Worm (Caenorhabditis elegans): ENCODE data around the gene rpl-10.

Gene rpl-10

ce11 chrII:8131413-8131966, 12.2 kb upstream of the rpl-10 start:
- TF ChIP-seq klf-2 (GFP tag; conservative IDR thresholded peaks at IDR 0.05), result no peak
- 0 out of 2 replicates have a peak, but pooled peaks have one; percentile 5 for TF ChIP-seq flt-1 (GFP tag; IDR thresholded peaks at IDR 0.05)
- TF ChIP-seq ztf-29 (GFP tag; IDR thresholded peaks at IDR 0.05), result no peak
- TF ChIP-seq cog-1 (tag; optimal IDR thresholded peaks at IDR 0.05), result no peak
- no peak for TF ChIP-seq med-1 (GFP tag; optimal IDR thresholded peaks at IDR 0.05; ENCODE audit: insufficient read depth)
- TF ChIP-seq tab-1 (GFP tag; IDR thresholded peaks at IDR 0.05), result 0 out of 2 replicates have a peak, but pooled peaks have one; percentile 25
- no peak for TF ChIP-seq ztf-23 (GFP tag; IDR thresholded peaks at IDR 0.05)
- TF ChIP-seq T22C8.4 (GFP tag; IDR thresholded peaks at IDR 0.05), result no peak
- TF ChIP-seq ref-1 (GFP tag; conservative IDR thresholded peaks at IDR 0.05), result no peak

- TF ChIP-seq T22C8.4 (GFP tag; IDR thresholded peaks at IDR 0.05) (no peak), cog-1 (tag; optimal IDR thresholded peaks at IDR 0.05) (no peak), ztf-23 (GFP tag; IDR thresholded peaks at IDR 0.05) (no peak)
Observed at ce11 chrII:8135953-8136352, 7.7 kb upstream of the rpl-10 start.

ce11 chrII:8136818-8137217, 6.9 kb upstream of the rpl-10 start, which contains the start of gene ctns-1:
ctns-1 (minus strand) TSS chrII:8136918.
- TF ChIP-seq cog-1 (tag; optimal IDR thresholded peaks at IDR 0.05) (no peak), ref-1 (GFP tag; conservative IDR thresholded peaks at IDR 0.05) (no peak), ztf-23 (GFP tag; IDR thresholded peaks at IDR 0.05) (no peak)

ce11 chrII:8137379-8137778, 6.3 kb upstream of the rpl-10 start:
- TF ChIP-seq ztf-29 (GFP tag; IDR thresholded peaks at IDR 0.05) (no peak), ztf-23 (GFP tag; IDR thresholded peaks at IDR 0.05) (0 out of 2 replicates have a peak, but pooled peaks have one; percentile 32), cog-1 (tag; optimal IDR thresholded peaks at IDR 0.05) (peak; percentile 32), klf-2 (GFP tag; conservative IDR thresholded peaks at IDR 0.05) (no peak)

- TF ChIP-seq tab-1 (GFP tag; IDR thresholded peaks at IDR 0.05) (no peak), klf-2 (GFP tag; conservative IDR thresholded peaks at IDR 0.05) (no peak), cog-1 (tag; optimal IDR thresholded peaks at IDR 0.05) (no peak), ztf-23 (GFP tag; IDR thresholded peaks at IDR 0.05) (no peak), med-1 (GFP tag; optimal IDR thresholded peaks at IDR 0.05; ENCODE audit: insufficient read depth) (no peak), flt-1 (GFP tag; IDR thresholded peaks at IDR 0.05) (no peak)
Observed at ce11 chrII:8138015-8138546, 5.6 kb upstream of the rpl-10 start, which contains the start of gene cdc-48.2. cdc-48.2 (plus strand) TSS chrII:8138496.

- TF ChIP-seq flt-1 (GFP tag; IDR thresholded peaks at IDR 0.05) (no peak), T22C8.4 (GFP tag; IDR thresholded peaks at IDR 0.05) (no peak), cog-1 (tag; optimal IDR thresholded peaks at IDR 0.05) (no peak), ztf-29 (GFP tag; IDR thresholded peaks at IDR 0.05) (no peak), klf-2 (GFP tag; conservative IDR thresholded peaks at IDR 0.05) (no peak)
Observed at ce11 chrII:8141135-8141534, 2.5 kb upstream of the rpl-10 start.

- TF ChIP-seq klf-2 (GFP tag; conservative IDR thresholded peaks at IDR 0.05), result no peak
- no peak for TF ChIP-seq flt-1 (GFP tag; IDR thresholded peaks at IDR 0.05)
- TF ChIP-seq ztf-23 (GFP tag; IDR thresholded peaks at IDR 0.05), result no peak
- TF ChIP-seq T22C8.4 (GFP tag; IDR thresholded peaks at IDR 0.05), result no peak
- no peak for TF ChIP-seq ztf-29 (GFP tag; IDR thresholded peaks at IDR 0.05)
- no peak for TF ChIP-seq med-1 (GFP tag; optimal IDR thresholded peaks at IDR 0.05; ENCODE audit: insufficient read depth)
- TF ChIP-seq cog-1 (tag; optimal IDR thresholded peaks at IDR 0.05), result no peak
- no peak for TF ChIP-seq tab-1 (GFP tag; IDR thresholded peaks at IDR 0.05)
- no peak for TF ChIP-seq ref-1 (GFP tag; conservative IDR thresholded peaks at IDR 0.05)
Observed at ce11 chrII:8144543-8144942, 862 bp downstream of the rpl-10 start, which contains the start of gene F10B5.2. F10B5.2 (plus strand) TSS chrII:8144762.

ce11 chrII:8149930-8150329, 6.2 kb downstream of the rpl-10 start, which contains the start of gene F10B5.3:
F10B5.3 (minus strand) TSS chrII:8150030.
- TF ChIP-seq flt-1 (GFP tag; IDR thresholded peaks at IDR 0.05) (no peak), ztf-29 (GFP tag; IDR thresholded peaks at IDR 0.05) (no peak), T22C8.4 (GFP tag; IDR thresholded peaks at IDR 0.05) (no peak), med-1 (GFP tag; optimal IDR thresholded peaks at IDR 0.05; ENCODE audit: insufficient read depth) (no peak), klf-2 (GFP tag; conservative IDR thresholded peaks at IDR 0.05) (no peak), ref-1 (GFP tag; conservative IDR thresholded peaks at IDR 0.05) (no peak), tab-1 (GFP tag; IDR thresholded peaks at IDR 0.05) (no peak), cog-1 (tag; optimal IDR thresholded peaks at IDR 0.05) (no peak), ztf-23 (GFP tag; IDR thresholded peaks at IDR 0.05) (no peak)

ce11 chrII:8152711-8153325, 9.1 kb downstream of the rpl-10 start:
- TF ChIP-seq tab-1 (GFP tag; IDR thresholded peaks at IDR 0.05) (no peak), med-1 (GFP tag; optimal IDR thresholded peaks at IDR 0.05; ENCODE audit: insufficient read depth) (no peak), klf-2 (GFP tag; conservative IDR thresholded peaks at IDR 0.05) (no peak), ref-1 (GFP tag; conservative IDR thresholded peaks at IDR 0.05) (no peak), cog-1 (tag; optimal IDR thresholded peaks at IDR 0.05) (no peak), ztf-29 (GFP tag; IDR thresholded peaks at IDR 0.05) (no peak), T22C8.4 (GFP tag; IDR thresholded peaks at IDR 0.05) (no peak), ztf-23 (GFP tag; IDR thresholded peaks at IDR 0.05) (no peak), flt-1 (GFP tag; IDR thresholded peaks at IDR 0.05) (no peak)

- TF ChIP-seq ztf-23 (GFP tag; IDR thresholded peaks at IDR 0.05) (no peak), T22C8.4 (GFP tag; IDR thresholded peaks at IDR 0.05) (no peak), ztf-29 (GFP tag; IDR thresholded peaks at IDR 0.05) (no peak), ref-1 (GFP tag; conservative IDR thresholded peaks at IDR 0.05) (no peak), flt-1 (GFP tag; IDR thresholded peaks at IDR 0.05) (no peak)
Observed at ce11 chrII:8156845-8157373, 13.2 kb downstream of the rpl-10 start, which contains the start of the genes tub-1 and tmem-138. tub-1 (minus strand) TSS chrII:8156945. tmem-138 (plus strand) TSS chrII:8157323.
